Fruit fly (Drosophila melanogaster): ENCODE data around the gene Nedd4.
A peak's percentile ranks its signal among the peaks of the same experiment; 100 is the strongest.

Gene Nedd4

dm6 chr3L:17513893-17514616 lies 15.8 kb upstream of the Nedd4 start, which contains the start of the genes U4-U6-60K and CG7564 (continued):
- TF ChIP-seq CG4424 (GFP tag; optimal IDR thresholded peaks at IDR 0.05), result peak; percentile 55
- peak; percentile 61 for TF ChIP-seq sisA (GFP tag; IDR thresholded peaks at IDR 0.05)
- no peak for TF ChIP-seq Drgx (GFP tag; IDR thresholded peaks at IDR 0.05)
- TF ChIP-seq fd96Cb (tag; optimal IDR thresholded peaks at IDR 0.05), result peak; percentile 40
- peak; percentile 33; the same call in 1 of the 2 replicates for TF ChIP-seq ranshi (GFP tag; IDR thresholded peaks at IDR 0.05)
- peak; percentile 22 for TF ChIP-seq CG4854 (GFP tag; optimal IDR thresholded peaks at IDR 0.05)
- no peak for TF ChIP-seq usp (GFP tag; optimal IDR thresholded peaks at IDR 0.05)
- peak; percentile 97 for TF ChIP-seq CG6791 (GFP tag; IDR thresholded peaks at IDR 0.05; ENCODE audit: partially characterized antibody)
- peak; percentile 28 for TF ChIP-seq onecut (GFP tag; IDR thresholded peaks at IDR 0.05)
- TF ChIP-seq Tbp (GFP tag; optimal IDR thresholded peaks at IDR 0.05), result peak; percentile 27
- peak; percentile 22 for TF ChIP-seq slp2 (GFP tag; optimal IDR thresholded peaks at IDR 0.05)
- TF ChIP-seq CG8388 (GFP tag; optimal IDR thresholded peaks at IDR 0.05), result peak; percentile 19
- TF ChIP-seq CG9215 (GFP tag; IDR thresholded peaks at IDR 0.05), result peak; percentile 71
- TF ChIP-seq hkb (optimal IDR thresholded peaks at IDR 0.05), result peak; percentile 61
- TF ChIP-seq hkb (GFP tag; IDR thresholded peaks at IDR 0.05), result no peak
- no peak for TF ChIP-seq CG16863 (GFP tag; optimal IDR thresholded peaks at IDR 0.05)
- TF ChIP-seq CG17612 (GFP tag; IDR thresholded peaks at IDR 0.05), result no peak
- no peak for TF ChIP-seq sima (GFP tag; optimal IDR thresholded peaks at IDR 0.05)
- TF ChIP-seq Ravus (GFP tag; IDR thresholded peaks at IDR 0.05), result no peak
- no peak for TF ChIP-seq pb (GFP tag; optimal IDR thresholded peaks at IDR 0.05)

DNA sequence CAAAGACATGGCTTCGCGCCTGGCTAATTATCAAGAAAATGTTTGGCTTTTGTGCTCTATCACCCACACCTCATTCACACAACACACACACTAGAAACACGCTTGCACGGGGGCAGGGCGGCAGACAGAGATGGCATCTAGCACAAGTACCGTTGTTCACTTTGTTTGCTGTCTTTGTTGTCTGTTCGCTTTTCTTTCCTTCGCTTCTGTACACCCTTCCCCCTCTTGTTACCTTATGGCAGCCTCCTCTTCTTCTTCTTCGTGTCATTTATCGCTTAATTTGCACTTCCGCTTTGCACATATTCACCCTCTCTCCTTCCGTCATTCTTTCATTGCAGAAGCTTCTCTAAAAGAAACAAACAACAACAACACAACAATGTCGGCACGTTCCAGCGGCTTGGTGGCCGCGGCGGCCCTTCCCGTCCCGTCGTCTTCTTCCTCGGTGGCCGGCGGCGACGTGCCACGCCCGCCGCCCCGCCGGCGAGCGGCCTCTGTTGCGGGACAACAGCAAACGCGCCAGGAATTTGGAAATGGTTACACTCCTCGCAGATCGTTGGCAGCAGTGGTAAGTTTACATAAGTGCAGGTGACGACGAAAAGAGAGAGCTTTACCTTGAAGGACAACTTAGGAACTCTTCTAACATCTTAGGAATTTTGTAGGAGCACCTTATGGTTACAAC lies 729 bp downstream of the Nedd4 start:
- TF ChIP-seq Drgx (GFP tag; IDR thresholded peaks at IDR 0.05) (no peak), kay (GFP tag; optimal IDR thresholded peaks at IDR 0.05) (no peak), MBD-R2 (GFP tag; IDR thresholded peaks at IDR 0.05) (peak; percentile 23), CG1832 (GFP tag; optimal IDR thresholded peaks at IDR 0.05) (peak; percentile 28), repo (GFP tag; optimal IDR thresholded peaks at IDR 0.05) (peak; percentile 4), Sry-δ (GFP tag; optimal IDR thresholded peaks at IDR 0.05) (no peak), bsh (GFP tag; optimal IDR thresholded peaks at IDR 0.05) (peak in 1 of 2 experiments; percentile 7), pb (GFP tag; optimal IDR thresholded peaks at IDR 0.05) (no peak), CG6791 (GFP tag; IDR thresholded peaks at IDR 0.05; ENCODE audit: partially characterized antibody) (0 out of 3 replicates have a peak, but pooled peaks have one; percentile 21), Xrp1 (GFP tag; IDR thresholded peaks at IDR 0.05) (no peak), D (optimal IDR thresholded peaks at IDR 0.05) (peak; percentile 34), D (GFP tag; optimal IDR thresholded peaks at IDR 0.05) (no peak), Atf3 (GFP tag; optimal IDR thresholded peaks at IDR 0.05) (no peak), CG7271 (tag; optimal IDR thresholded peaks at IDR 0.05) (no peak), chinmo (GFP tag; IDR thresholded peaks at IDR 0.05; ENCODE audit: partially characterized antibody) (0 out of 4 replicates have a peak, but pooled peaks have one; percentile 53), CG10366 (GFP tag; IDR thresholded peaks at IDR 0.05) (no peak), CG4360 (GFP tag; IDR thresholded peaks at IDR 0.05) (peak; percentile 56; the same call in 1 of the 2 replicates), Doc3 (GFP tag; IDR thresholded peaks at IDR 0.05; ENCODE audit: partially characterized antibody) (0 out of 3 replicates have a peak, but pooled peaks have one; percentile 14), cg (GFP tag; optimal IDR thresholded peaks at IDR 0.05) (peak; percentile 73), crol (GFP tag; IDR thresholded peaks at IDR 0.05) (peak; percentile 91), CG11696 (GFP tag; IDR thresholded peaks at IDR 0.05) (0 out of 2 replicates have a peak, but pooled peaks have one; percentile 30), Med (GFP tag) (peak; percentile 70), D19A (tag; optimal IDR thresholded peaks at IDR 0.05) (peak; percentile 53), Mad (GFP tag; optimal IDR thresholded peaks at IDR 0.05) (no peak), Dp (GFP tag; optimal IDR thresholded peaks at IDR 0.05) (no peak), knrl (GFP tag; IDR thresholded peaks at IDR 0.05; ENCODE audit: partially characterized antibody) (no peak), psq (GFP tag; optimal IDR thresholded peaks at IDR 0.05) (peak; percentile 53), CG11723 (GFP tag; optimal IDR thresholded peaks at IDR 0.05) (peak; percentile 7), CG15514 (GFP tag; optimal IDR thresholded peaks at IDR 0.05) (no peak), Nf-YA (GFP tag; IDR thresholded peaks at IDR 0.05) (0 out of 2 replicates have a peak, but pooled peaks have one; percentile 17), CG9932 (GFP tag; IDR thresholded peaks at IDR 0.05) (0 out of 2 replicates have a peak, but pooled peaks have one; percentile 9)
